Fruit fly (Drosophila melanogaster): ENCODE data around the gene CG33673.

DNA sequence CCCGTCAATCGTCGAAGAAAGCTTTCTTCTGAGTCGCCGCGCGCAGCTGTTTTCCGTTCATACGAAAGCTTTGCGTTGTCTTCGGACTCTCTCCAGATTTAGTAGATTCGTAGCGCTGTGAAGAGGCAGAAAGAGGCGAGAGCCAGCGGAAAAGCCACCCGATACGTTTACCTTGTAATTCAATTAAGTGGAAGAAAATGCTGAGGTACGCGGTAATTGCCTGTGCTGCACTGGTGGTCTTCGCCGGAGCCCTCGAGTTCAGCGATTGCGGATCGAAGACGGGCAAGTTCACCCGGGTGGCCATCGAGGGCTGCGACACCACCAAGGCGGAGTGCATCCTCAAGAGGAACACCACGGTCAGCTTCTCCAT lies 41.6 kb upstream of the CG33673 start, which contains the start of gene Npc2a:
- no peak for TF ChIP-seq CTCF (optimal IDR thresholded peaks at IDR 0.05)
- no peak for TF ChIP-seq CG8478 (optimal IDR thresholded peaks at IDR 0.05)

Measured in S2 (cell line).